Worm (Caenorhabditis elegans) whole organism, L2 larva: ENCODE measurements around the gene bus-18.

Experiments used
- C34F6.9 ChIP-seq: fragments of 150-350 bp; optimal IDR thresholded peaks from 2 replicates; lab custom pipeline; 2014; ENCODE audit warnings: missing biosample characterization, missing genetic modification characterization
- F13H6.1 ChIP-seq: sonication (generic microtip); optimal IDR thresholded peaks from 2 replicates; lab custom pipeline; 2016; ENCODE audit warnings: missing genetic modification characterization, missing compliant biosample characterization
- R02D3.7 ChIP-seq: fragments of 150-350 bp; optimal IDR thresholded peaks from 2 replicates; lab custom pipeline; 2014; ENCODE audit warnings: missing biosample characterization, missing genetic modification characterization
- Y55F3AM.14 ChIP-seq: fragments of 200-800 bp; sonication (Bioruptor generic); optimal IDR thresholded peaks from 2 replicates; lab custom pipeline; 2018; ENCODE audit warnings: mild to moderate bottlenecking, missing genetic modification characterization, missing compliant biosample characterization
- ZK546.5 ChIP-seq: sonication (generic microtip); optimal IDR thresholded peaks from 2 replicates; lab custom pipeline; 2017; ENCODE audit warnings: missing biosample characterization, missing genetic modification characterization
- alr-1 ChIP-seq: fragments of 150-350 bp; optimal IDR thresholded peaks from 2 replicates; lab custom pipeline; 2014; ENCODE audit warnings: missing biosample characterization, missing genetic modification characterization
- aly-2 ChIP-seq: fragments of 150-350 bp; optimal IDR thresholded peaks from 2 replicates; lab custom pipeline; 2014; ENCODE audit warnings: missing biosample characterization, missing genetic modification characterization
- ama-1 ChIP-seq: fragments of 150-350 bp; optimal IDR thresholded peaks from 2 replicates; lab custom pipeline; 2018; ENCODE audit warnings: inconsistent platforms
- blmp-1 ChIP-seq: sonication (generic microtip); optimal IDR thresholded peaks from 2 replicates; lab custom pipeline; 2017; ENCODE audit warnings: missing genetic modification characterization, mild to moderate bottlenecking, missing compliant biosample characterization, antibody characterized with exemption, moderate library complexity; ENCODE audit not compliant: insufficient read depth
- crh-2 ChIP-seq: sonication (generic microtip); optimal IDR thresholded peaks from 2 replicates; lab custom pipeline; 2017; ENCODE audit warnings: missing biosample characterization, missing genetic modification characterization
- dmd-4 ChIP-seq: sonication (generic microtip); optimal IDR thresholded peaks from 2 replicates; lab custom pipeline; 2017; ENCODE audit warnings: missing biosample characterization, missing genetic modification characterization
- egl-27 ChIP-seq: sonication (generic microtip); optimal IDR thresholded peaks from 3 replicates; lab custom pipeline; 2017; ENCODE audit warnings: missing biosample characterization, missing genetic modification reagents, missing genetic modification characterization
- elt-1 ChIP-seq: fragments of 150-350 bp; optimal IDR thresholded peaks from 2 replicates; lab custom pipeline; 2014; ENCODE audit warnings: missing biosample characterization, missing genetic modification characterization
- lin-11 ChIP-seq: fragments of 150-350 bp; sonication (generic microtip); optimal IDR thresholded peaks from 2 replicates; lab custom pipeline; 2014; ENCODE audit warnings: missing biosample characterization, missing genetic modification characterization, inconsistent platforms, mixed read lengths
- lin-13 ChIP-seq: fragments of 150-350 bp; optimal IDR thresholded peaks from 2 replicates; lab custom pipeline; 2014; ENCODE audit warnings: missing biosample characterization, missing genetic modification reagents, missing genetic modification characterization
- lsy-2 ChIP-seq, 2 experiments: fragments of 150-350 bp in 1 of 2; sonication (generic microtip) in 1 of 2; optimal IDR thresholded peaks; 2 replicates each; lab custom pipeline; 2014 to 2017; ENCODE audit warnings: missing biosample characterization in 2 of 2, missing genetic modification characterization in 2 of 2
- mab-5 ChIP-seq: fragments of 150-350 bp; optimal IDR thresholded peaks from 2 replicates; lab custom pipeline; 2014; ENCODE audit warnings: missing biosample characterization, missing genetic modification characterization
- mbf-1 ChIP-seq: sonication (generic microtip); optimal IDR thresholded peaks from 2 replicates; lab custom pipeline; 2017; ENCODE audit warnings: missing biosample characterization, missing genetic modification characterization
- mdl-1 ChIP-seq, 2 experiments: fragments of 150-350 bp in 1 of 2; sonication (generic microtip) in 1 of 2; optimal IDR thresholded peaks; 2 replicates each; lab custom pipeline; 2017; ENCODE audit warnings: missing biosample characterization in 2 of 2, missing genetic modification characterization in 2 of 2
- nhr-11 ChIP-seq: fragments of 150-350 bp; optimal IDR thresholded peaks from 2 replicates; lab custom pipeline; 2014; ENCODE audit warnings: missing biosample characterization, missing genetic modification characterization
- nhr-21 ChIP-seq: fragments of 150-350 bp; optimal IDR thresholded peaks from 2 replicates; lab custom pipeline; 2014; ENCODE audit warnings: missing biosample characterization, missing genetic modification characterization
- nhr-23 ChIP-seq: fragments of 150-350 bp; optimal IDR thresholded peaks from 2 replicates; lab custom pipeline; 2014; ENCODE audit warnings: missing biosample characterization, missing genetic modification reagents, missing genetic modification characterization
- nhr-237 ChIP-seq: fragments of 150-350 bp; optimal IDR thresholded peaks from 2 replicates; lab custom pipeline; 2014; ENCODE audit warnings: missing biosample characterization, missing genetic modification characterization
- nhr-25 ChIP-seq: fragments of 150-350 bp; sonication (generic microtip); optimal IDR thresholded peaks from 3 replicates; lab custom pipeline; 2014; ENCODE audit warnings: missing biosample characterization, missing genetic modification characterization
- sem-4 ChIP-seq: fragments of 150-350 bp; optimal IDR thresholded peaks from 2 replicates; lab custom pipeline; 2014; ENCODE audit warnings: missing biosample characterization, missing genetic modification reagents, missing genetic modification characterization
- skn-1 ChIP-seq: sonication (generic microtip); optimal IDR thresholded peaks from 2 replicates; lab custom pipeline; 2017; ENCODE audit warnings: missing biosample characterization, missing genetic modification characterization
- sma-3 ChIP-seq: sonication (generic microtip); optimal IDR thresholded peaks from 2 replicates; lab custom pipeline; 2016; ENCODE audit warnings: missing genetic modification reagents, missing genetic modification characterization, missing compliant biosample characterization
- sma-9 ChIP-seq, 2 experiments: fragments of 150-350 bp in 1 of 2; sonication (generic microtip) in 1 of 2; optimal IDR thresholded peaks; 2 replicates each; lab custom pipeline; 2014 to 2016; ENCODE audit warnings: missing genetic modification characterization in 2 of 2, mild to moderate bottlenecking in 1 of 2, missing biosample characterization in 1 of 2, missing compliant biosample characterization in 1 of 2, missing genetic modification reagents in 1 of 2, moderate library complexity in 1 of 2
- snpc-4 ChIP-seq: fragments of 150-350 bp; optimal IDR thresholded peaks from 2 replicates; lab custom pipeline; 2014; ENCODE audit warnings: missing biosample characterization, missing genetic modification characterization
- unc-39 ChIP-seq: fragments of 150-350 bp; optimal IDR thresholded peaks from 2 replicates; lab custom pipeline; 2014; ENCODE audit warnings: missing biosample characterization, missing genetic modification characterization
- unc-62 ChIP-seq: fragments of 150-350 bp; optimal IDR thresholded peaks from 2 replicates; lab custom pipeline; 2014; ENCODE audit warnings: missing biosample characterization, missing genetic modification reagents, missing genetic modification characterization
- zag-1 ChIP-seq: fragments of 150-350 bp; optimal IDR thresholded peaks from 2 replicates; lab custom pipeline; 2014; ENCODE audit warnings: missing biosample characterization, missing genetic modification characterization
- ztf-1 ChIP-seq: fragments of 200-800 bp; sonication (Bioruptor generic); conservative IDR thresholded peaks from 2 replicates; pipeline ENCODE4 v1.3.6; 2022; ENCODE audit warnings: missing genetic modification characterization, missing compliant biosample characterization
- ztf-11 ChIP-seq: sonication (generic microtip); optimal IDR thresholded peaks from 2 replicates; lab custom pipeline; 2017; ENCODE audit warnings: missing biosample characterization, missing genetic modification characterization

The bus-18 gene

DNA sequence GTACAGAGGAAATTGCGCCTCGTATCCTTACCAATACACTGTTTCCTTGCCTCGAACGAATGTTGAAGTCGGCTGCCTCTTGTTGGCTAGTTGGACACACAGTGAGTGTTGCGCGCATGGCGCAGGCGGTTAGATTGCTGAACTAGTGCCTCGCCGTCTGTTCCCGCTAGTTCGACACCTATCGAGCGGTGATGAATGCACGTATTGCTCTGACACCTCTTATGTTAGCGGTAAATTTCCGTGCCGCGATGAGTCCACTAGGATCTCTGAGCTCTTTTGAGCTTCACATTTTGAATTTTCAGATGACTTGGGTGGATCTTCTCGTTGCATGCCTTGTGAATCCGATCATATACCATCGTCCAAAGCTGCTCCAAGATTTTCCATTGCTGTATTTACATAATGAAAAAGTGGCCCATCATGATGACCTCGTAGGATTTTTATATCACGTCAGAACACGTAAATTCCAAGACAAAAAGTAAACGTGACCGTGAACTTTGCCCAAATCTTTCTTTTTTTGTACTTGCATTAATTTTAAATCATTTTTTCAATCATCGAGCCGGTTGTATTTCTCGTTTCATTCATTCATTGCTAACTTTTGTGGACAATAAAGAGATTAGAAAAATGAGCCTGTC, 9.4 kb downstream of the bus-18 start, which contains the start of gene F55A11.11 (continued):
- TF ChIP-seq sem-4: peak; percentile 40
- no peak for TF ChIP-seq elt-1 (tag; lab: Kevin White, UChicago)
- no peak for TF ChIP-seq ama-1
- peak; percentile 80 for TF ChIP-seq F13H6.1 (tag; lab: Kevin White, UChicago)
- no peak for TF ChIP-seq nhr-11 (tag; lab: Kevin White, UChicago)
- no peak for TF ChIP-seq dmd-4
- TF ChIP-seq zag-1 (tag; lab: Kevin White, UChicago): no peak
- TF ChIP-seq, all 48 proteins: peak for 21

DNA sequence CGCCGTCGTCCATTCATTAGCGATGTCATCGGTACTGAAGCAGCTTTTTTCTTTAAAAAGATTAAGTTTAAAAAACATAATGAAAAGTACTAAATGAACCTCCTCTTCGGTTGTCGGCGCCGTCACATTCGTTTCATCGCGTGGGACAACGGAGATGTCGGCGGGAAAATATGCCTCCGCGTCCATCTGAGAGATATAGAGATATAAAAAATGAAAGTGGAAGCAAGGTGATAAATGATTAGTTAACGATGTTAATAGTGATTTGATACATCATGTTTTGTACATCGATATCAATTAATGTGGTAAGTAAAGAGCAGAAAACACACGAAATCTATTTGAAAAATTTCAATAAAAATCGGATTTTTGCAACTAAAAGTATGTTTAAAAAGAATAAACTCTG, 13.7 kb downstream of the bus-18 start, which contains the start of gene F55A11.7:
TSS of gene F55A11.7 (minus strand) at position 186 of the 400 bp plus-strand sequence.
- TF ChIP-seq nhr-21 (tag; lab: Kevin White, UChicago) (no peak), C34F6.9 (no peak), unc-62 (GFP tag; lab: Kevin White, UChicago) (no peak), snpc-4 (tag; lab: Kevin White, UChicago) (no peak), ama-1 (no peak), sma-3 (GFP tag; lab: Kevin White, UChicago) (no peak), ztf-11 (tag; lab: Kevin White, UChicago) (no peak)

DNA sequence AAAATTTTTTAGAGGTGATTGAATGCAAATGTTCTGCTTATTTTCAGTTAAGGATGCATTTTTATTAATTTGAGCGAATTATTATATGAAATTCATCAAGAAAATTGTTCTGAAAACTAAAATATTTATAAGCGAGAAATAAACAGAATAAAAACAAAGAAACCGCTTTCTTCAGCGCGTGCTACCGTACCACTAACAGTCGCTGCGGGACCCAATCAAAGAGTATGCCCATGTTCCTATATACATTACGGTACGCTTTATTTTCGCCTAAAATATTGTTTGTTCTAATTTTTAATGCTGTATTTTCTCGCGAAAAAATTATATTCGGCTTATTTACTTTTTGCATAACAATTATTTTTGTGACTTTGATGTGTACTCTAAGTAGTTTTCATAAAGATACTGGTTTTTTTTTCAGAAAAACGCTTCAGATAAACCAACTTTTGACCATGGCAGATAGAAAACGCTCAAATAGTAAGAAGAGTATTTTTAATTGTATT, 14.3 kb downstream of the bus-18 start, which contains the start of gene F55A11.8:
TSS of gene F55A11.8 (plus strand) at position 447 of the 497 bp plus-strand sequence.
- no peak for TF ChIP-seq ZK546.5 (tag; lab: Kevin White, UChicago)
- TF ChIP-seq, all 48 proteins: peak for 0

DNA sequence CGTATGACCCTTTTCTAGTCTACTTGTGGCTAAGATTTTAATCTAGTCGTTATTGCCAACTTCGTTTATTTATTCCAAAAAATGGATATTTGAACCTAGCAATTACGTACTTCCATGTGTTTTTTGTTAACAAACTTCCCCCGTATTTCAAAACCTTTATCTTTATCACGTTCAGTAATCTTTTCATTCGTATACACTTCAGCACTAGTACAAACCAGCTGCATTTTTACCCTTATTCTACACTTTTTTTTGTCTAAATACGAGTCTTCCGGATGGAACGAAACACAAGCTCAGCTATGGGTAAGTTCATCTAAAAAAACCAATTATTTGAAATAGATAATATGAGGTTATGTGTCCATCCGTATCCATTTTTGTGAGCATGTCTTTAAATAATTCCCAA, 16.0 kb downstream of the bus-18 start, which contains the start of gene D2023.1:
TSS of gene D2023.1 (plus strand) at position 77 of the 400 bp plus-strand sequence.
- TF ChIP-seq R02D3.7: no peak
- no peak for TF ChIP-seq unc-39
- TF ChIP-seq snpc-4 (tag; lab: Kevin White, UChicago): no peak
- TF ChIP-seq Y55F3AM.14: no peak
- TF ChIP-seq nhr-21 (tag; lab: Kevin White, UChicago): no peak
- no peak for TF ChIP-seq zag-1 (tag; lab: Kevin White, UChicago)
- TF ChIP-seq blmp-1 (tag; lab: Kevin White, UChicago): no peak
- no peak for TF ChIP-seq mbf-1 (tag; lab: Kevin White, UChicago)
- TF ChIP-seq F13H6.1 (tag; lab: Kevin White, UChicago): no peak
- no peak for TF ChIP-seq nhr-23
- no peak for TF ChIP-seq elt-1 (tag; lab: Kevin White, UChicago)
- TF ChIP-seq ztf-1 (GFP tag; lab: Robert Waterston, UW): no peak
- no peak for TF ChIP-seq aly-2 (tag; lab: Kevin White, UChicago)
- no peak for TF ChIP-seq mab-5 (tag; lab: Kevin White, UChicago)
- no peak for TF ChIP-seq nhr-237 (tag; lab: Kevin White, UChicago)
- no peak for TF ChIP-seq lin-13
- no peak for TF ChIP-seq skn-1 (tag; lab: Kevin White, UChicago)
- no peak for TF ChIP-seq lin-11
- no peak for TF ChIP-seq alr-1 (tag; lab: Kevin White, UChicago)
- no peak for TF ChIP-seq crh-2 (tag; lab: Kevin White, UChicago)
- TF ChIP-seq, all 48 proteins: peak for 0

DNA sequence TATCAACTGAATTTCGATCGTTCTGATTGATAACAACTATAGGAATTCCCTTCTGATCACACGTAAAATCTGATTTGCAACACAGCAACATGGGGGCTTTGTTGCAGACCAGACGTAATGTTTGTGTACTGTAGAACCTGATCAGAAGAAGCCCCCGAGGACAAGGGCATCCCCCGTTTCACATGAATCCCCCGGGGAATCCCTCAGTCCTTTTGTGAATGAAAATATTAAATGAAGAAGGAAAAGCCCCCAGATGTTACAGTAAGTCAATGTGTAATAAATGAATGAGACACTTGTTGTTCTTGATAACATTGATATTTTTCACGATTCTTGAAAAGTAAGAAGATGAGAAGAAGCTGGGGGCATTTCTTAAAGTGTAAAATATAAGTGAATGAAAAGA, 20.7 kb downstream of the bus-18 start:
- TF ChIP-seq nhr-11 (tag; lab: Kevin White, UChicago) (no peak), nhr-25 (tag; lab: Kevin White, UChicago) (peak; percentile 81), blmp-1 (tag; lab: Kevin White, UChicago) (peak; percentile 38)

DNA sequence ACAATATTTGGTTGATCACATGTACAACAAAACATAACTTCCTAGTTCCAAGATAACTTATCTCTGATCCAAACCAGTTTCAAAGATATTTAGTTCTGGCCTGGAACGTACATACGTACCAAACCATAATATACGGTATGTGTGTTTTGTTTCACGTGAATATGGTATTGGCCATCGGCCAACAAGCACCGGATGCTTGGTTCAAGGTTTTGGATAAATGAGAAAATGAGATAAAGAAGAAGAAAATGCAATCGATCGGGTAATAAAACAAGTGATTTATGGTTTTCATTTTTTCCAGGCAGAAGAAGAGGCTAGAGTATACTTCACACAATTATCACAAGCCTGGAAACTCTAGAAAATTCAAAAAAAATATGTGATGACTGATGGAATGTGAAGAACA, 21.8 kb downstream of the bus-18 start:
- TF ChIP-seq R02D3.7: no peak
- TF ChIP-seq nhr-21 (tag; lab: Kevin White, UChicago): peak; percentile 73
- TF ChIP-seq egl-27: peak; percentile 69
- TF ChIP-seq lsy-2 (tag; optimal IDR thresholded peaks at IDR 0.05; lab: Kevin White, UChicago): no peak
- no peak for TF ChIP-seq unc-62 (GFP tag; lab: Kevin White, UChicago)
- TF ChIP-seq nhr-25 (tag; lab: Kevin White, UChicago): peak; percentile 52
- TF ChIP-seq sma-9 (GFP tag; optimal IDR thresholded peaks at IDR 0.05; lab: Kevin White, UChicago): peak; percentile 79
- no peak for TF ChIP-seq sma-9 (tag; optimal IDR thresholded peaks at IDR 0.05; lab: Kevin White, UChicago)
- peak; percentile 59 for TF ChIP-seq sma-3 (GFP tag; lab: Kevin White, UChicago)
- TF ChIP-seq mdl-1 (tag; optimal IDR thresholded peaks at IDR 0.05; lab: Kevin White, UChicago): peak in 1 of 2 experiments; percentile 2
